Fruit fly (Drosophila melanogaster) whole organism, embryonic: Measurements from ENCODE around the gene Brms1.

Experiments
- Atf-2 ChIP-seq: fragments of 200-800 bp; sonication (Bioruptor generic); optimal IDR thresholded peaks from 2 replicates; lab custom pipeline; 2016; ENCODE audit warnings: missing biosample characterization, missing genetic modification characterization
- B-H1 ChIP-seq: fragments of 200-800 bp; sonication (Bioruptor generic); IDR thresholded peaks from 3 replicates; pipeline ENCODE4 v1.3.6; 2022; ENCODE audit warnings: missing biosample characterization, missing genetic modification characterization
- CG10565 ChIP-seq: fragments of 200-800 bp; sonication (Bioruptor generic); optimal IDR thresholded peaks from 3 replicates; lab custom pipeline; 2016; ENCODE audit warnings: missing biosample characterization, mild to moderate bottlenecking, missing genetic modification characterization
- CG11085 ChIP-seq: fragments of 200-800 bp; sonication (Bioruptor generic); IDR thresholded peaks from 2 replicates; pipeline ENCODE4 v1.3.6; 2022; ENCODE audit warnings: missing biosample characterization, missing genetic modification characterization
- CG11456 ChIP-seq: fragments of 200-800 bp; sonication (Bioruptor generic); IDR thresholded peaks from 3 replicates; pipeline ENCODE4 v1.3.6; 2022; ENCODE audit warnings: missing biosample characterization, missing genetic modification characterization
- CG11504 ChIP-seq: fragments of 200-800 bp; sonication (Bioruptor generic); optimal IDR thresholded peaks from 3 replicates; lab custom pipeline; 2019; ENCODE audit warnings: missing biosample characterization, mild to moderate bottlenecking, missing genetic modification characterization, moderate library complexity
- CG11560 ChIP-seq: fragments of 200-800 bp; sonication (Bioruptor generic); IDR thresholded peaks from 3 replicates; pipeline ENCODE4 v1.3.6; 2022; ENCODE audit warnings: missing biosample characterization, missing genetic modification characterization
- CG14860 ChIP-seq: fragments of 200-800 bp; sonication (Bioruptor generic); IDR thresholded peaks from 3 replicates; pipeline ENCODE4 v1.3.6; 2022; ENCODE audit warnings: missing biosample characterization, missing genetic modification characterization; ENCODE audit not compliant: partially characterized antibody
- CG2120 ChIP-seq: fragments of 200-800 bp; sonication (Bioruptor generic); optimal IDR thresholded peaks from 3 replicates; lab custom pipeline; 2016; ENCODE audit warnings: missing biosample characterization, missing genetic modification characterization
- CG2678 ChIP-seq: fragments of 200-800 bp; sonication (Bioruptor generic); optimal IDR thresholded peaks from 3 replicates; lab custom pipeline; 2019; ENCODE audit warnings: missing biosample characterization, mild to moderate bottlenecking, missing genetic modification characterization, moderate library complexity
- CG2889 ChIP-seq: fragments of 200-800 bp; sonication (Bioruptor generic); IDR thresholded peaks from 3 replicates; pipeline ENCODE4 v1.3.6; 2022; ENCODE audit warnings: missing biosample characterization, missing genetic modification characterization
- CG3065 ChIP-seq: fragments of 200-800 bp; sonication (Bioruptor generic); optimal IDR thresholded peaks from 2 replicates; lab custom pipeline; 2016; ENCODE audit warnings: missing biosample characterization, missing genetic modification characterization
- CG31365 ChIP-seq: fragments of 200-800 bp; sonication (Bioruptor generic); optimal IDR thresholded peaks from 2 replicates; lab custom pipeline; 2018; ENCODE audit warnings: missing biosample characterization, mild to moderate bottlenecking, missing genetic modification characterization
- CG32532 ChIP-seq: fragments of 200-800 bp; sonication (Bioruptor generic); IDR thresholded peaks from 2 replicates; pipeline ENCODE4 v1.3.6; 2022; ENCODE audit warnings: missing biosample characterization, missing genetic modification characterization
- CG33213 ChIP-seq: fragments of 200-800 bp; sonication (Bioruptor generic); optimal IDR thresholded peaks from 3 replicates; lab custom pipeline; 2016; ENCODE audit warnings: missing biosample characterization, missing genetic modification characterization
- CG3407 ChIP-seq: fragments of 200-800 bp; sonication (Bioruptor generic); optimal IDR thresholded peaks from 2 replicates; lab custom pipeline; 2018; ENCODE audit warnings: missing biosample characterization, mild to moderate bottlenecking, missing genetic modification characterization
- CG3847 ChIP-seq: fragments of 200-800 bp; sonication (Bioruptor generic); IDR thresholded peaks from 2 replicates; pipeline ENCODE4 v1.3.6; 2022; ENCODE audit warnings: missing biosample characterization, missing genetic modification characterization
- CG4617 ChIP-seq: fragments of 200-800 bp; sonication (Bioruptor generic); optimal IDR thresholded peaks from 3 replicates; lab custom pipeline; 2016; ENCODE audit warnings: missing biosample characterization, missing genetic modification characterization, borderline replicate concordance
- CG6254 ChIP-seq: fragments of 200-800 bp; sonication (Bioruptor generic); optimal IDR thresholded peaks from 3 replicates; lab custom pipeline; 2017; ENCODE audit warnings: mild to moderate bottlenecking, missing biosample characterization, missing genetic modification reagents, missing genetic modification characterization
- CG6689 ChIP-seq: fragments of 200-800 bp; sonication (Bioruptor generic); IDR thresholded peaks from 2 replicates; pipeline ENCODE4 v1.3.6; 2022; ENCODE audit warnings: missing biosample characterization, missing genetic modification characterization
- CG9609 ChIP-seq: fragments of 200-800 bp; sonication (Bioruptor generic); optimal IDR thresholded peaks from 3 replicates; lab custom pipeline; 2016; ENCODE audit warnings: missing biosample characterization, missing genetic modification characterization
- Dad ChIP-seq: fragments of 200-800 bp; sonication (Bioruptor generic); optimal IDR thresholded peaks from 3 replicates; lab custom pipeline; 2016; ENCODE audit warnings: missing biosample characterization, missing genetic modification characterization
- Dref ChIP-seq: fragments of 200-800 bp; sonication (Bioruptor generic); IDR thresholded peaks from 2 replicates; pipeline ENCODE4 v1.3.6; 2022; ENCODE audit warnings: missing biosample characterization, missing genetic modification characterization
- Hr51 ChIP-seq, 2 experiments: fragments of 200-800 bp; sonication (Bioruptor generic); optimal IDR thresholded peaks; 2 replicates in 1 of 2; 3 replicates in 1 of 2; lab custom pipeline; 2016 to 2018; ENCODE audit warnings: missing biosample characterization in 2 of 2, missing genetic modification characterization in 2 of 2, mild to moderate bottlenecking in 1 of 2, moderate library complexity in 1 of 2
- Jarid2 ChIP-seq: fragments of 200-800 bp; sonication (Bioruptor generic); optimal IDR thresholded peaks from 3 replicates; lab custom pipeline; 2017; ENCODE audit warnings: mild to moderate bottlenecking, missing biosample characterization, missing genetic modification reagents, missing genetic modification characterization
- Kr ChIP-seq: fragments of 200-800 bp; sonication (Bioruptor generic); optimal IDR thresholded peaks from 2 replicates; lab custom pipeline; 2017; ENCODE audit warnings: missing biosample characterization, mild to moderate bottlenecking, missing genetic modification characterization
- Lim3 ChIP-seq: fragments of 200-800 bp; sonication (Bioruptor generic); IDR thresholded peaks from 2 replicates; pipeline ENCODE4 v1.3.6; 2022; ENCODE audit warnings: missing biosample characterization, missing genetic modification characterization
- Nf-YA ChIP-seq: fragments of 200-800 bp; sonication (Bioruptor generic); IDR thresholded peaks from 2 replicates; pipeline ENCODE4 v1.3.6; 2022; ENCODE audit warnings: missing biosample characterization, missing genetic modification characterization
- Ptx1 ChIP-seq: fragments of 200-800 bp; sonication (Bioruptor generic); IDR thresholded peaks from 2 replicates; pipeline ENCODE4 v1.3.6; 2022; ENCODE audit warnings: missing biosample characterization, missing genetic modification characterization
- Rfx ChIP-seq: fragments of 200-800 bp; sonication (Bioruptor generic); IDR thresholded peaks from 2 replicates; pipeline ENCODE4 v1.3.6; 2022; ENCODE audit warnings: missing biosample characterization, missing genetic modification characterization
- Side ChIP-seq: fragments of 200-800 bp; sonication (Bioruptor generic); optimal IDR thresholded peaks from 2 replicates; lab custom pipeline; 2016; ENCODE audit warnings: missing biosample characterization, missing genetic modification characterization
- Xrp1 ChIP-seq: fragments of 200-800 bp; sonication (Bioruptor generic); IDR thresholded peaks from 2 replicates; pipeline ENCODE4 v1.3.6; 2022; ENCODE audit warnings: missing biosample characterization, missing genetic modification characterization
- ab ChIP-seq: fragments of 200-800 bp; sonication (Bioruptor generic); optimal IDR thresholded peaks from 2 replicates; lab custom pipeline; 2016; ENCODE audit warnings: missing biosample characterization, missing genetic modification characterization
- ac ChIP-seq: fragments of 200-800 bp; sonication (Bioruptor generic); optimal IDR thresholded peaks from 3 replicates; lab custom pipeline; 2017; ENCODE audit warnings: missing biosample characterization, mild to moderate bottlenecking, missing genetic modification characterization
- br ChIP-seq: fragments of >200 bp; optimal IDR thresholded peaks from 2 replicates; lab custom pipeline; 2017
- cg ChIP-seq: fragments of 200-800 bp; sonication (Bioruptor generic); optimal IDR thresholded peaks from 3 replicates; lab custom pipeline; 2019; ENCODE audit warnings: missing biosample characterization, mild to moderate bottlenecking, missing genetic modification characterization, moderate library complexity
- chinmo ChIP-seq: fragments of 200-800 bp; sonication (Bioruptor generic); IDR thresholded peaks from 4 replicates; pipeline ENCODE4 v1.3.6; 2022; ENCODE audit warnings: missing biosample characterization, missing genetic modification characterization; ENCODE audit not compliant: partially characterized antibody
- dpn ChIP-seq, 2 experiments: fragments of 200-800 bp; sonication (Bioruptor generic); optimal IDR thresholded peaks; 3 replicates each; lab custom pipeline; 2016; ENCODE audit warnings: missing biosample characterization in 2 of 2, missing genetic modification characterization in 2 of 2
- ems ChIP-seq: fragments of 200-800 bp; sonication (Bioruptor generic); optimal IDR thresholded peaks from 3 replicates; lab custom pipeline; 2016; ENCODE audit warnings: missing biosample characterization, missing genetic modification characterization
- kah ChIP-seq: fragments of 200-800 bp; sonication (Bioruptor generic); optimal IDR thresholded peaks from 2 replicates; lab custom pipeline; 2018; ENCODE audit warnings: missing biosample characterization, mild to moderate bottlenecking, missing genetic modification characterization
- ken ChIP-seq: fragments of 200-800 bp; sonication (Bioruptor generic); IDR thresholded peaks from 3 replicates; pipeline ENCODE4 v1.3.6; 2022; ENCODE audit warnings: missing biosample characterization, missing genetic modification characterization
- lov ChIP-seq, 2 experiments: fragments of 200-800 bp in 1 of 2; fragments of >200 bp in 1 of 2; sonication (Bioruptor generic) in 1 of 2; IDR thresholded peaks in 1 of 2; optimal IDR thresholded peaks in 1 of 2; 2 replicates in 1 of 2; 3 replicates in 1 of 2; pipeline versions ENCODE4 v1.3.6 to Lab custom; 2017 to 2022; ENCODE audit warnings: missing biosample characterization in 1 of 2, missing genetic modification characterization in 1 of 2
- mld ChIP-seq: fragments of 200-800 bp; sonication (Bioruptor generic); IDR thresholded peaks from 3 replicates; pipeline ENCODE4 v1.3.6; 2022; ENCODE audit warnings: missing biosample characterization, missing genetic modification characterization; ENCODE audit not compliant: partially characterized antibody
- seq ChIP-seq: fragments of 200-800 bp; sonication (Bioruptor generic); IDR thresholded peaks from 2 replicates; pipeline ENCODE4 v1.3.6; 2022; ENCODE audit warnings: missing biosample characterization, missing genetic modification characterization
- slbo ChIP-seq: fragments of 200-800 bp; sonication (Bioruptor generic); IDR thresholded peaks from 2 replicates; pipeline ENCODE4 v1.3.6; 2022; ENCODE audit warnings: missing biosample characterization, missing genetic modification characterization
- stc ChIP-seq: fragments of 200-800 bp; sonication (Bioruptor generic); IDR thresholded peaks from 2 replicates; pipeline ENCODE4 v1.3.6; 2022; ENCODE audit warnings: missing biosample characterization, missing genetic modification characterization
- sug ChIP-seq: fragments of 200-800 bp; optimal IDR thresholded peaks from 2 replicates; lab custom pipeline; 2019; ENCODE audit warnings: missing biosample characterization, mild to moderate bottlenecking, missing genetic modification characterization, moderate library complexity
- tin ChIP-seq: fragments of 200-800 bp; sonication (Bioruptor generic); optimal IDR thresholded peaks from 3 replicates; lab custom pipeline; 2016; ENCODE audit warnings: missing biosample characterization, missing genetic modification characterization
- toy ChIP-seq: fragments of 200-800 bp; sonication (Bioruptor generic); IDR thresholded peaks from 2 replicates; pipeline ENCODE4 v1.3.6; 2022; ENCODE audit warnings: missing biosample characterization, missing genetic modification characterization
- vfl ChIP-seq: fragments of 200-800 bp; sonication (Bioruptor generic); optimal IDR thresholded peaks from 2 replicates; lab custom pipeline; 2016; ENCODE audit warnings: missing biosample characterization, missing genetic modification characterization
- vnd ChIP-seq: fragments of 200-800 bp; sonication (Bioruptor generic); IDR thresholded peaks from 3 replicates; pipeline ENCODE4 v1.3.6; 2022; ENCODE audit warnings: missing biosample characterization, missing genetic modification characterization; ENCODE audit not compliant: partially characterized antibody

The Brms1 gene

dm6 chrX:12895114-12895723 is 14.2 kb downstream of the Brms1 start (continued):
- no peak for TF ChIP-seq Dref (GFP tag; lab: Robert Waterston, UW)
- no peak for TF ChIP-seq CG9609 (GFP tag; lab: Kevin White, UChicago)
- peak; percentile 0 for TF ChIP-seq CG11504 (tag; lab: Kevin White, UChicago)
- no peak for TF ChIP-seq Lim3 (GFP tag; lab: Robert Waterston, UW)
- TF ChIP-seq Rfx = 0 out of 2 replicates have a peak, but pooled peaks have one; percentile 11
- TF ChIP-seq br = no peak
- peak; percentile 59 for TF ChIP-seq sug (tag; lab: Kevin White, UChicago)
- TF ChIP-seq CG4617 (GFP tag; lab: Kevin White, UChicago) = no peak
- peak; percentile 37; the same call in 1 of the 2 replicates for TF ChIP-seq Ptx1 (GFP tag; lab: Robert Waterston, UW)
- no peak for TF ChIP-seq CG6254 (GFP tag; lab: Kevin White, UChicago)
- no peak for TF ChIP-seq CG33213 (GFP tag; lab: Kevin White, UChicago)
- no peak for TF ChIP-seq CG3407 (GFP tag; lab: Kevin White, UChicago)
- no peak for TF ChIP-seq CG2889
- TF ChIP-seq CG2678 (tag; lab: Kevin White, UChicago) = peak; percentile 42
- TF ChIP-seq CG2120 = peak; percentile 60
- TF ChIP-seq CG32532 (GFP tag; lab: Robert Waterston, UW) = peak; percentile 28; the same call in 1 of the 2 replicates
- TF ChIP-seq CG10565 (GFP tag; lab: Kevin White, UChicago) = no peak
- TF ChIP-seq CG3847 = no peak
- TF ChIP-seq Xrp1 (GFP tag; lab: Robert Waterston, UW) = no peak
- no peak for TF ChIP-seq CG11085
- no peak for TF ChIP-seq CG11456 (GFP tag; lab: Robert Waterston, UW)
- TF ChIP-seq CG14860 (GFP tag; lab: Robert Waterston, UW) = no peak
- no peak for TF ChIP-seq kah
- TF ChIP-seq ac (GFP tag; lab: Kevin White, UChicago) = no peak
- no peak for TF ChIP-seq ab (GFP tag; lab: Kevin White, UChicago)
- TF ChIP-seq slbo = peak; percentile 44; the same call in 1 of the 2 replicates
- no peak for TF ChIP-seq Nf-YA (GFP tag; lab: Robert Waterston, UW)
- TF ChIP-seq ken (GFP tag; lab: Robert Waterston, UW) = no peak
- peak; percentile 80; the same call in 1 of the 4 replicates for TF ChIP-seq chinmo (GFP tag; lab: Robert Waterston, UW)
- no peak for TF ChIP-seq CG11560 (tag; lab: Robert Waterston, UW)
- no peak for TF ChIP-seq Dad (GFP tag; lab: Kevin White, UChicago)
- no peak for TF ChIP-seq CG31365 (tag; lab: Kevin White, UChicago)
- no peak for TF ChIP-seq Jarid2 (GFP tag; lab: Kevin White, UChicago)
- no peak for TF ChIP-seq CG3065 (GFP tag; lab: Kevin White, UChicago)
- peak; percentile 19 for TF ChIP-seq cg
- TF ChIP-seq Side = no peak
- TF ChIP-seq seq (GFP tag; lab: Robert Waterston, UW) = no peak
- no peak for TF ChIP-seq dpn (GFP tag; optimal IDR thresholded peaks at IDR 0.05; lab: Kevin White, UChicago)
- TF ChIP-seq stc = no peak
- peak in 1 of 2 experiments; percentile 4 for TF ChIP-seq Hr51 (GFP tag; optimal IDR thresholded peaks at IDR 0.05; lab: Kevin White, UChicago)
- no peak for TF ChIP-seq tin (GFP tag; lab: Kevin White, UChicago)
- no peak for TF ChIP-seq lov (optimal IDR thresholded peaks at IDR 0.05; lab: Kevin White, UChicago)
- TF ChIP-seq lov (GFP tag; IDR thresholded peaks at IDR 0.05; lab: Robert Waterston, UW) = no peak
- TF ChIP-seq vnd (GFP tag; lab: Robert Waterston, UW) = no peak
- no peak for TF ChIP-seq Atf-2 (GFP tag; lab: Kevin White, UChicago)
- TF ChIP-seq CG6689 (GFP tag; lab: Robert Waterston, UW) = no peak
- no peak for TF ChIP-seq mld (GFP tag; lab: Robert Waterston, UW)
- no peak for TF ChIP-seq toy
- TF ChIP-seq Kr (GFP tag; lab: Kevin White, UChicago) = no peak
- TF ChIP-seq B-H1 (GFP tag; lab: Robert Waterston, UW) = no peak
- no peak for TF ChIP-seq ems (GFP tag; lab: Kevin White, UChicago)
- TF ChIP-seq vfl (GFP tag; lab: Kevin White, UChicago) = no peak
